Worm (Caenorhabditis elegans): ENCODE results near the gene epi-1.

DNA sequence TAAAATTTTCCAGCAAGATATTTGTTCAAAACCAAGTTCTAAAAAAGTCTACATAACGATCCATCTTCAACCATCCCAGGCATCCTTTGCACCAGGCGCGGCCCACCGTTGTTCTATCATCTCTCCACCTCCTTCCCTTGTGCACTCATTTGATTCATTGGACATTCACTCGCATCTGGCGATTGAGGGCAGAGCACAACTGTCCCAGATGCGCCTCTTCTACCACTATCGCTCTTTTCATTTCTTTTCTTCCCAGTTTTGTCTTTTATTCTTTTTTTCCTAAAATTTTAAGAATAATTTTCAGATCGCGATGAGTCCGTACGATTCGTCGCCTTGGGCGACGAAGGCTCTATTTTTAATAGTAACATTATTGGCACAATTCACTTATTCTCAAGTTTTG is at the start of gene epi-1:
- TF ChIP-seq mab-5 (tag; optimal IDR thresholded peaks at IDR 0.05), result no peak
- no peak for TF ChIP-seq mep-1 (tag; optimal IDR thresholded peaks at IDR 0.05)
- no peak for TF ChIP-seq pha-4 (tag; optimal IDR thresholded peaks at IDR 0.05)
- TF ChIP-seq nhr-12 (tag; optimal IDR thresholded peaks at IDR 0.05), result no peak
- TF ChIP-seq unc-39 (tag; optimal IDR thresholded peaks at IDR 0.05), result no peak
- TF ChIP-seq snpc-4 (tag; optimal IDR thresholded peaks at IDR 0.05), result no peak
- no peak for TF ChIP-seq ces-1 (GFP tag; optimal IDR thresholded peaks at IDR 0.05)
- no peak for TF ChIP-seq lin-13 (tag; optimal IDR thresholded peaks at IDR 0.05)
- TF ChIP-seq elt-1 (tag; optimal IDR thresholded peaks at IDR 0.05; ENCODE audit: borderline replicate concordance, insufficient read depth), result no peak

Data from whole organism, mixed stage, embryonic.